Fruit fly (Drosophila melanogaster) whole organism, prepupa: ENCODE measurements around the gene Mvd.

ENCODE experiments used
- Blimp-1 ChIP-seq: fragments of 200-800 bp; sonication (Bioruptor generic); optimal IDR thresholded peaks from 3 replicates; lab custom pipeline; 2017; ENCODE audit warnings: missing biosample characterization, missing genetic modification characterization, mild to moderate bottlenecking, moderate library complexity, missing genetic modification reagents
- CG11294 ChIP-seq: fragments of 200-800 bp; sonication (Bioruptor generic); IDR thresholded peaks from 2 replicates; pipeline ENCODE4 v1.3.6; 2022; ENCODE audit warnings: missing biosample characterization, missing genetic modification characterization
- CG11762 ChIP-seq: fragments of 200-800 bp; sonication (Bioruptor generic); optimal IDR thresholded peaks from 3 replicates; lab custom pipeline; 2016; ENCODE audit warnings: missing biosample characterization, missing genetic modification characterization; ENCODE audit not compliant: insufficient read depth
- CG15336 ChIP-seq: fragments of 200-800 bp; sonication (Bioruptor generic); IDR thresholded peaks from 2 replicates; pipeline ENCODE4 v1.3.6; 2022; ENCODE audit warnings: missing biosample characterization, missing genetic modification characterization
- CG1621 ChIP-seq: fragments of 200-800 bp; sonication (Bioruptor generic); optimal IDR thresholded peaks from 3 replicates; lab custom pipeline; 2018; ENCODE audit warnings: missing biosample characterization, mild to moderate bottlenecking, missing genetic modification characterization
- CG16779 ChIP-seq: fragments of 200-800 bp; sonication (Bioruptor generic); optimal IDR thresholded peaks from 3 replicates; lab custom pipeline; 2017; ENCODE audit warnings: missing biosample characterization, mild to moderate bottlenecking, missing genetic modification characterization
- CG3032 ChIP-seq: fragments of 200-800 bp; optimal IDR thresholded peaks from 2 replicates; lab custom pipeline; 2019; ENCODE audit warnings: missing biosample characterization, mild to moderate bottlenecking, missing genetic modification characterization, moderate library complexity
- CG32006 ChIP-seq: fragments of 200-800 bp; sonication (Bioruptor generic); optimal IDR thresholded peaks from 3 replicates; lab custom pipeline; 2017; ENCODE audit warnings: missing biosample characterization, mild to moderate bottlenecking, missing genetic modification characterization
- CG3919 ChIP-seq: fragments of 200-800 bp; sonication (Bioruptor generic); optimal IDR thresholded peaks from 3 replicates; lab custom pipeline; 2016; ENCODE audit warnings: missing biosample characterization, missing genetic modification characterization
- CG4318 ChIP-seq: fragments of 200-800 bp; sonication (Bioruptor generic); optimal IDR thresholded peaks from 3 replicates; lab custom pipeline; 2017; ENCODE audit warnings: missing biosample characterization, mild to moderate bottlenecking, missing genetic modification characterization
- CG6163 ChIP-seq: fragments of 200-800 bp; sonication (Bioruptor generic); IDR thresholded peaks from 3 replicates; pipeline ENCODE4 v1.3.6; 2022; ENCODE audit warnings: missing biosample characterization, missing genetic modification characterization
- CG6792 ChIP-seq: fragments of 200-800 bp; sonication (Bioruptor generic); optimal IDR thresholded peaks from 3 replicates; lab custom pipeline; 2016; ENCODE audit warnings: missing biosample characterization, missing genetic modification characterization
- CG7368 ChIP-seq: fragments of 200-800 bp; sonication (Bioruptor generic); optimal IDR thresholded peaks from 3 replicates; lab custom pipeline; 2016; ENCODE audit warnings: missing biosample characterization, missing genetic modification characterization
- CG8119 ChIP-seq: fragments of 200-800 bp; sonication (Bioruptor generic); IDR thresholded peaks from 3 replicates; pipeline ENCODE4 v1.3.6; 2022; ENCODE audit warnings: missing biosample characterization, missing genetic modification characterization
- CG8632 ChIP-seq: fragments of 200-800 bp; sonication (Bioruptor generic); optimal IDR thresholded peaks from 3 replicates; lab custom pipeline; 2016; ENCODE audit warnings: missing biosample characterization, missing genetic modification characterization
- CG9139 ChIP-seq: fragments of 200-800 bp; sonication (Bioruptor generic); optimal IDR thresholded peaks from 3 replicates; lab custom pipeline; 2017; ENCODE audit warnings: missing biosample characterization, mild to moderate bottlenecking, missing genetic modification characterization
- Eip75B ChIP-seq: fragments of 200-800 bp; sonication (Bioruptor generic); optimal IDR thresholded peaks from 3 replicates; lab custom pipeline; 2016; ENCODE audit warnings: missing biosample characterization, missing genetic modification characterization
- Eip78C ChIP-seq: fragments of 200-800 bp; sonication (Bioruptor generic); peaks from one replicate; lab custom pipeline; 2016; ENCODE audit warnings: missing biosample characterization, missing genetic modification characterization
- Eip93F ChIP-seq: fragments of 200-800 bp; sonication (Bioruptor generic); optimal IDR thresholded peaks from 2 replicates; lab custom pipeline; 2016; ENCODE audit warnings: missing biosample characterization, mild to moderate bottlenecking, missing genetic modification characterization
- Ets21C ChIP-seq: fragments of 200-800 bp; sonication (Bioruptor generic); optimal IDR thresholded peaks from 3 replicates; lab custom pipeline; 2016; ENCODE audit warnings: missing biosample characterization, missing genetic modification characterization
- Ets96B ChIP-seq: fragments of 200-800 bp; optimal IDR thresholded peaks from 2 replicates; lab custom pipeline; 2019; ENCODE audit warnings: missing biosample characterization, mild to moderate bottlenecking, missing genetic modification characterization, moderate library complexity
- Gug ChIP-seq: fragments of 200-800 bp; sonication (Bioruptor generic); IDR thresholded peaks from 2 replicates; pipeline ENCODE4 v1.3.6; 2022; ENCODE audit warnings: missing biosample characterization, missing genetic modification characterization
- Hr39 ChIP-seq: fragments of 200-800 bp; sonication (Bioruptor generic); optimal IDR thresholded peaks from 2 replicates; lab custom pipeline; 2016; ENCODE audit warnings: missing biosample characterization, missing genetic modification characterization
- Hr4 ChIP-seq: fragments of 200-800 bp; sonication (Bioruptor generic); optimal IDR thresholded peaks from 3 replicates; lab custom pipeline; 2016; ENCODE audit warnings: missing biosample characterization, missing genetic modification characterization
- Lpt ChIP-seq: fragments of 200-800 bp; sonication (Bioruptor generic); optimal IDR thresholded peaks from 3 replicates; lab custom pipeline; 2016; ENCODE audit warnings: missing biosample characterization, missing genetic modification characterization
- Met ChIP-seq: fragments of 200-800 bp; sonication (Bioruptor generic); optimal IDR thresholded peaks from 3 replicates; lab custom pipeline; 2016; ENCODE audit warnings: missing biosample characterization, missing genetic modification characterization
- Smox ChIP-seq: fragments of 200-800 bp; sonication (Bioruptor generic); optimal IDR thresholded peaks from 3 replicates; lab custom pipeline; 2016; ENCODE audit warnings: missing biosample characterization, missing genetic modification characterization
- Sox102F ChIP-seq: fragments of 200-800 bp; sonication (Bioruptor generic); optimal IDR thresholded peaks from 2 replicates; lab custom pipeline; 2016; ENCODE audit warnings: missing biosample characterization, mild to moderate bottlenecking, missing genetic modification characterization
- Sox14 ChIP-seq: fragments of 200-800 bp; sonication (Bioruptor generic); optimal IDR thresholded peaks from 3 replicates; lab custom pipeline; 2016; ENCODE audit warnings: missing biosample characterization, missing genetic modification characterization
- Sox15 ChIP-seq: fragments of 200-800 bp; sonication (Bioruptor generic); optimal IDR thresholded peaks from 3 replicates; lab custom pipeline; 2016; ENCODE audit warnings: missing biosample characterization, missing genetic modification characterization
- acj6 ChIP-seq: fragments of 200-800 bp; sonication (Bioruptor generic); optimal IDR thresholded peaks from 3 replicates; lab custom pipeline; 2016; ENCODE audit warnings: missing biosample characterization, missing genetic modification characterization
- dac ChIP-seq: fragments of 200-800 bp; sonication (Bioruptor generic); optimal IDR thresholded peaks from 2 replicates; lab custom pipeline; 2017; ENCODE audit warnings: missing biosample characterization, mild to moderate bottlenecking, missing genetic modification characterization
- dsx ChIP-seq: fragments of 200-800 bp; optimal IDR thresholded peaks from 3 replicates; lab custom pipeline; 2019; ENCODE audit warnings: missing biosample characterization, mild to moderate bottlenecking, missing genetic modification characterization, moderate library complexity; ENCODE audit not compliant: poor library complexity, severe bottlenecking
- eg ChIP-seq: fragments of 200-800 bp; sonication (Bioruptor generic); IDR thresholded peaks from 3 replicates; pipeline ENCODE4 v1.3.6; 2022; ENCODE audit warnings: missing biosample characterization, missing genetic modification characterization
- esn ChIP-seq: fragments of 200-800 bp; sonication (Bioruptor generic); optimal IDR thresholded peaks from 2 replicates; lab custom pipeline; 2016; ENCODE audit warnings: missing biosample characterization, mild to moderate bottlenecking, missing genetic modification characterization, moderate library complexity
- fd59A ChIP-seq: fragments of 200-800 bp; sonication (Bioruptor generic); optimal IDR thresholded peaks from 2 replicates; lab custom pipeline; 2017; ENCODE audit warnings: missing biosample characterization, mild to moderate bottlenecking, missing genetic modification characterization, missing genetic modification reagents
- fkh ChIP-seq: fragments of 200-800 bp; sonication (Bioruptor generic); optimal IDR thresholded peaks from 3 replicates; lab custom pipeline; 2017; ENCODE audit warnings: missing biosample characterization, mild to moderate bottlenecking, missing genetic modification characterization, moderate library complexity
- lz ChIP-seq: fragments of 200-800 bp; sonication (Bioruptor generic); optimal IDR thresholded peaks from 3 replicates; lab custom pipeline; 2016; ENCODE audit warnings: missing biosample characterization, missing genetic modification characterization
- net ChIP-seq: fragments of 200-800 bp; sonication (Bioruptor generic); optimal IDR thresholded peaks from 3 replicates; lab custom pipeline; 2016; ENCODE audit warnings: missing biosample characterization, missing genetic modification characterization
- pdm3 ChIP-seq: fragments of 200-800 bp; sonication (Bioruptor generic); optimal IDR thresholded peaks from 3 replicates; lab custom pipeline; 2016; ENCODE audit warnings: missing biosample characterization, missing genetic modification characterization
- salr ChIP-seq, 2 experiments: fragments of 200-800 bp; sonication (Bioruptor generic); optimal IDR thresholded peaks; 3 replicates each; lab custom pipeline; 2016 to 2018; ENCODE audit warnings: missing biosample characterization in 2 of 2, missing genetic modification characterization in 2 of 2, mild to moderate bottlenecking in 1 of 2
- spab ChIP-seq: fragments of 200-800 bp; sonication (Bioruptor generic); optimal IDR thresholded peaks from 2 replicates; lab custom pipeline; 2017; ENCODE audit warnings: missing biosample characterization, mild to moderate bottlenecking, missing genetic modification characterization, missing genetic modification reagents
- svp ChIP-seq: fragments of 200-800 bp; sonication (Bioruptor generic); peaks from one replicate; lab custom pipeline; 2016; ENCODE audit warnings: missing biosample characterization, missing genetic modification characterization
- topi ChIP-seq: fragments of 200-800 bp; sonication (Bioruptor generic); optimal IDR thresholded peaks from 3 replicates; lab custom pipeline; 2016; ENCODE audit warnings: missing biosample characterization, missing genetic modification characterization
- vri ChIP-seq: fragments of 200-800 bp; sonication (Bioruptor generic); optimal IDR thresholded peaks from 3 replicates; lab custom pipeline; 2016; ENCODE audit warnings: missing biosample characterization, mild to moderate bottlenecking, missing genetic modification characterization

The Mvd gene

DNA sequence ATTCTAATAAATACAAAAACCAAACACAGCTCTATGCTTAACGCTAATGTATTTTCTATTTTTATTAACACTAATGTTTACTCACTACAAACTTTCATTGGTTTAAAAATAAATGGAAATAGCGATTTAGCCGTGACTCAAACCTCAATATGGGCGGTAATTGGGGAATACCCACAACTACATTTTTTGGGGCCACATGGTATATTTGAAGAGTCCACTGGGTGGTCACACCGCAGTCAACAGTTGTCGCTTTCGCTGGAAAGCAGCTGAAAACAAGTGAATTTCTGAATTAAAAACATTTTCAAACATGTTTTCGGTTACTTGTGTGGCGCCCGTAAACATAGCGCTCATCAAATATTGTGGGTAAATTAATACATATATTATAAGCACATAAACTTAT lies at the start of gene Mvd:
Gene Mvd, plus strand, starts transcription at position 222 of the 400 bp plus-strand sequence.
- peak; percentile 65 for TF ChIP-seq Blimp-1
- TF ChIP-seq salr (GFP tag; optimal IDR thresholded peaks at IDR 0.05; lab: Kevin White, UChicago): no peak
- peak; percentile 64 for TF ChIP-seq Eip78C (GFP tag; lab: Kevin White, UChicago)
- TF ChIP-seq fkh (GFP tag; lab: Kevin White, UChicago): peak; percentile 90
- TF ChIP-seq Lpt (GFP tag; lab: Kevin White, UChicago): no peak
- peak; percentile 6 for TF ChIP-seq CG3032 (tag; lab: Kevin White, UChicago)
- no peak for TF ChIP-seq CG6163 (GFP tag; lab: Robert Waterston, UW)

DNA sequence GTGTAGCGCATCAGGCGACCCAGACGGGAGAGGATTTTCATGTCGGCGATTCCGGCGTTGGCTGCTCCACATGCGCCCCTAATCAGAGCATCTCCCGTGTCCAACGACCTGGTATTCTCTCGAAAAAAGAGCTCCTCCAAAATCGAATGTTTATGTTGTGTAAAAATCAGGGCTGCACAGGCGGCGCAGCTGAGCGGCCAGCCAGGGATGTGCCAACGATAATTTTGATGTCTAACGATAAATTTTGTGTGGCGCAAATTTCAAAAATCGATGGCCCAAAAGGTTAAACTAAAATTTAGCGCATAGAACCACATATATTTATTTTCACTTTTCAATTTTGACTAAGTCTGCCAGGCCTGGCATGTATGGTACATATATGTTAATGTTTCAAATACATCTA lies 47.9 kb upstream of the Mvd start, which contains the start of gene CG9240:
Gene CG9240, minus strand, starts transcription at position 213 of the 400 bp plus-strand sequence.
- TF ChIP-seq CG16779 (tag; lab: Kevin White, UChicago) (no peak), CG32006 (GFP tag; lab: Kevin White, UChicago) (no peak), Smox (GFP tag; lab: Kevin White, UChicago) (no peak), fd59A (no peak), Lpt (GFP tag; lab: Kevin White, UChicago) (no peak), svp (GFP tag; lab: Kevin White, UChicago) (peak; percentile 67)

DNA sequence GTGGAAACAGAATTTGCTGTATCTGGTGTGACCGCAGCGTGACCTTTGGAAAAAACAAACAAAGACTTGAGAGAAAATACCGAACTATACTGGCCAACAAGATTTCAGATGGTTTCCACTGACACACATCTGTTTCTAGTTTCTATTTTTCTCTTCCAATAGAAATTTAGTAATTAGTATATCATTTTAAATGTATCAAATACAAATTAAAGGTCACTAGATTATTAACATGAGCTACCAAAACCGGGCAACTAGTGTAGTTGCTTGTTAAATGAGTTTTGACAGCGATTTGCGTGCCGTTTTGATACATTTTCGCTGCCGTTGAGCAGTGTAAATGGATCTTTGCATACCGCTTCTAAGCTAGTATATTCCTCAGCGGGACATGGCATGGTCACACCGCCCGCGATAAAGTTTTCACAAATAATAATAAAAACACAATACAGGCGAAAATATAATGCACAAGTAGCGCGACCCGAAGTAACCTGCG lies 45.2 kb upstream of the Mvd start, which contains the start of the genes Pis and Hap40:
Gene Pis, minus strand, starts transcription at position 51 of the 487 bp plus-strand sequence.
Gene Hap40, plus strand, starts transcription at position 406 of the 487 bp plus-strand sequence.
- TF ChIP-seq dac: peak; percentile 63
- TF ChIP-seq topi (GFP tag; lab: Kevin White, UChicago): peak; percentile 61
- TF ChIP-seq CG6792 (GFP tag; lab: Kevin White, UChicago): peak; percentile 39
- peak; percentile 67 for TF ChIP-seq CG4318 (GFP tag; lab: Kevin White, UChicago)
- peak; percentile 22 for TF ChIP-seq vri
- TF ChIP-seq CG8632 (GFP tag; lab: Kevin White, UChicago): no peak
- no peak for TF ChIP-seq CG7368 (GFP tag; lab: Kevin White, UChicago)
- peak; percentile 55 for TF ChIP-seq Ets96B (tag; lab: Kevin White, UChicago)
- TF ChIP-seq acj6 (GFP tag; lab: Kevin White, UChicago): peak; percentile 65
- TF ChIP-seq Hr4 (GFP tag; lab: Kevin White, UChicago): peak; percentile 67
- no peak for TF ChIP-seq Eip75B
- TF ChIP-seq pdm3 (GFP tag; lab: Kevin White, UChicago): peak; percentile 69
- TF ChIP-seq spab: no peak
- TF ChIP-seq Hr39 (GFP tag; lab: Kevin White, UChicago): peak; percentile 77
- peak; percentile 60; the same call in 2 of the 3 replicates for TF ChIP-seq CG6163 (GFP tag; lab: Robert Waterston, UW)
- peak; percentile 12; the same call in 1 of the 2 replicates for TF ChIP-seq CG11294 (GFP tag; lab: Robert Waterston, UW)
- peak; percentile 68 for TF ChIP-seq Sox15 (GFP tag; lab: Kevin White, UChicago)
- TF ChIP-seq fd59A: peak; percentile 42
- TF ChIP-seq Sox102F: no peak
- TF ChIP-seq Lpt (GFP tag; lab: Kevin White, UChicago): peak; percentile 37
- TF ChIP-seq eg (GFP tag; lab: Robert Waterston, UW): no peak
- TF ChIP-seq salr (GFP tag; optimal IDR thresholded peaks at IDR 0.05; lab: Kevin White, UChicago): peak in 1 of 2 experiments; percentile 28
- TF ChIP-seq CG1621 (tag; lab: Kevin White, UChicago): no peak
- no peak for TF ChIP-seq Met (GFP tag; lab: Kevin White, UChicago)
- peak; percentile 51 for TF ChIP-seq CG3919 (GFP tag; lab: Kevin White, UChicago)
- TF ChIP-seq CG9139 (GFP tag; lab: Kevin White, UChicago): no peak
- TF ChIP-seq Eip93F (GFP tag; lab: Kevin White, UChicago): peak; percentile 15
- TF ChIP-seq CG32006 (GFP tag; lab: Kevin White, UChicago): peak; percentile 79
- TF ChIP-seq CG3032 (tag; lab: Kevin White, UChicago): peak; percentile 76
- TF ChIP-seq svp (GFP tag; lab: Kevin White, UChicago): peak; percentile 94
- TF ChIP-seq net (GFP tag; lab: Kevin White, UChicago): peak; percentile 36
- TF ChIP-seq Gug (GFP tag; lab: Robert Waterston, UW): peak; percentile 53
- TF ChIP-seq CG15336 (GFP tag; lab: Robert Waterston, UW): 0 out of 2 replicates have a peak, but pooled peaks have one; percentile 17
- TF ChIP-seq Smox (GFP tag; lab: Kevin White, UChicago): peak; percentile 70
- no peak for TF ChIP-seq CG11762 (GFP tag; lab: Kevin White, UChicago)
- peak; percentile 59 for TF ChIP-seq Ets21C (GFP tag; lab: Kevin White, UChicago)
- TF ChIP-seq dsx (GFP tag; lab: Kevin White, UChicago): peak; percentile 56
- TF ChIP-seq CG8119 (GFP tag; lab: Robert Waterston, UW): peak; percentile 47; the same call in 2 of the 3 replicates
- TF ChIP-seq Sox14: peak; percentile 83
- peak; percentile 67 for TF ChIP-seq esn (GFP tag; lab: Kevin White, UChicago)
- TF ChIP-seq lz: peak; percentile 78
- TF ChIP-seq CG16779 (tag; lab: Kevin White, UChicago): no peak
